Worm (Caenorhabditis elegans): Measurements from ENCODE around the gene dmsr-15.

DNA sequence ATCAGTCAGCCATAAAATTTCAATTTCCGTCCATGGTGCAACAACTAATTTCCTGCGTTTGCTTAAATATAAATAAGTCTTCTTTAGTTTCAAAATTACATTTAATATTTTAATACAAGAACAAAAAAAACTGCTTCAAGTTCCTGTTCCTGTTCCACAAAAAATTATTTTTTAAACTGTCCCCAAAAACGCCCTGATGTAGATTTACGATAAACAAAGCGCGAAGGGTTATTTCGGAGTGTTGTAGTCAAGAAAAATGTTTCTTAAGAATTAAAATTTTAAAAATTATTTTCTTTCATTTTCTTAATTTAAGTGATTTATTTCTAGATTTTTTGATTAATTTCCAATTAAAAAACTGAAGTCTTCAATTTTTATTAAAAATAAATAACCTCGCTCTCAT is 9.9 kb upstream of the dmsr-15 start, which contains the start of gene T15B7.15:
- no peak for TF ChIP-seq snpc-4 (GFP tag; optimal IDR thresholded peaks at IDR 0.05)
- TF ChIP-seq snpc-4 (tag; optimal IDR thresholded peaks at IDR 0.05) = no peak
- TF ChIP-seq let-526 (GFP tag; IDR thresholded peaks at IDR 0.05) = no peak
- TF ChIP-seq hrde-1 (tag; optimal IDR thresholded peaks at IDR 0.05; ENCODE audit: borderline replicate concordance) = no peak
- no peak for TF ChIP-seq nhr-179 (tag; optimal IDR thresholded peaks at IDR 0.05)
- TF ChIP-seq dpl-1 (GFP tag; optimal IDR thresholded peaks at IDR 0.05) = no peak
- no peak for TF ChIP-seq nfya-2 (GFP tag; IDR thresholded peaks at IDR 0.05)
